Worm (Caenorhabditis elegans): ENCODE results near the gene C31A11.13.

DNA sequence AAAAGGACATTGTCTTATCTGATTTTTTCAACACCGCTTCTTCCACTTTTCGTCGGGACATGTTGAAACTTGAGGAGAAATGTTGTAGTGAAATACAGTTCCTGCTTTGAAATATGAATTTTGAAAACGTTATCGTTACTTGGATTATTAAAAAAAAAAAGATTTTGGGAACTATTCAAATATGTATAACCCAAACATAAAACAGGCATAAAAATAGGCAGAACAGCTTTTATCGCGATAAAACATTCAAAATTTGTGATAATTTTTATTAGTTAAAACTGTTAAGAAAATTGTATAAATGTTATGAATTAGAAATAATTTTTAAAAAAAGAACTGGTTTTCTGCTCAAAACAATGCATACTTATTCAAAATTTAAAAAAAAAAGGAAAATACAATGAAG, 46.0 kb downstream of the C31A11.13 start, which contains the start of gene bgnt-1.3:
- TF ChIP-seq pqm-1 (tag; optimal IDR thresholded peaks at IDR 0.05) (no peak), skn-1 (tag; optimal IDR thresholded peaks at IDR 0.05) (no peak), nhr-77 (tag; optimal IDR thresholded peaks at IDR 0.05) (no peak), fos-1 (tag; optimal IDR thresholded peaks at IDR 0.05) (no peak), jun-1 (tag; optimal IDR thresholded peaks at IDR 0.05) (no peak), ceh-16 (tag; optimal IDR thresholded peaks at IDR 0.05) (no peak), hmg-11 (tag; optimal IDR thresholded peaks at IDR 0.05) (no peak)
